Worm (Caenorhabditis elegans) whole organism, L1 larva: ENCODE data around the gene rcq-5.

Experiments used
- F16B12.6 ChIP-seq: fragments of 150-350 bp; optimal IDR thresholded peaks from 2 replicates; lab custom pipeline; 2014; ENCODE audit warnings: missing biosample characterization, missing genetic modification characterization
- alr-1 ChIP-seq: fragments of 200-800 bp; sonication (Bioruptor generic); optimal IDR thresholded peaks from 2 replicates; lab custom pipeline; 2018; ENCODE audit warnings: borderline replicate concordance, mild to moderate bottlenecking, missing genetic modification characterization, missing compliant biosample characterization
- aly-2 ChIP-seq: fragments of 150-350 bp; optimal IDR thresholded peaks from 2 replicates; lab custom pipeline; 2014; ENCODE audit warnings: missing biosample characterization, missing genetic modification characterization
- ceh-8 ChIP-seq: fragments of 200-800 bp; sonication (Bioruptor generic); optimal IDR thresholded peaks from 2 replicates; lab custom pipeline; 2018; ENCODE audit warnings: mild to moderate bottlenecking, missing genetic modification characterization, moderate library complexity, missing compliant biosample characterization
- ceh-82 ChIP-seq, 3 experiments: fragments of 150-350 bp in 1 of 3; sonication (generic microtip) in 2 of 3; optimal IDR thresholded peaks; 2 replicates each; lab custom pipeline; 2014 to 2017; ENCODE audit warnings: missing biosample characterization in 3 of 3, missing genetic modification characterization in 3 of 3
- ces-1 ChIP-seq: fragments of 150-350 bp; optimal IDR thresholded peaks from 2 replicates; lab custom pipeline; 2014; ENCODE audit warnings: missing biosample characterization, missing genetic modification reagents, missing genetic modification characterization
- dpl-1 ChIP-seq, 3 experiments: fragments of 150-350 bp in 2 of 3; sonication (generic microtip) in 1 of 3; optimal IDR thresholded peaks; 2 replicates each; lab custom pipeline; 2014 to 2017; ENCODE audit warnings: missing biosample characterization in 3 of 3, missing genetic modification characterization in 3 of 3, missing genetic modification reagents in 3 of 3
- efl-1 ChIP-seq, 4 experiments: fragments of 150-350 bp; optimal IDR thresholded peaks in 3 of 4; peaks in 1 of 4; 1 replicate in 1 of 4; 2 replicates in 3 of 4; lab custom pipeline; 2014; ENCODE audit warnings: missing biosample characterization in 2 of 4, missing genetic modification characterization in 2 of 4, missing genetic modification reagents in 2 of 4
- egl-13 ChIP-seq: sonication (generic microtip); optimal IDR thresholded peaks from 2 replicates; lab custom pipeline; 2016; ENCODE audit warnings: missing genotype, missing genetic modification reagents, missing genetic modification characterization, missing compliant biosample characterization
- egl-27 ChIP-seq, 2 experiments: fragments of 150-350 bp in 1 of 2; sonication (generic microtip); optimal IDR thresholded peaks; 3 replicates each; lab custom pipeline; 2017 to 2018; ENCODE audit warnings: missing biosample characterization in 2 of 2, missing genetic modification characterization in 2 of 2, missing genetic modification reagents in 2 of 2
- elt-2 ChIP-seq: sonication (generic microtip); optimal IDR thresholded peaks from 2 replicates; lab custom pipeline; 2016; ENCODE audit warnings: missing genetic modification characterization, mild to moderate bottlenecking, inconsistent platforms, missing compliant biosample characterization, missing genetic modification reagents
- fkh-10 ChIP-seq: sonication (generic microtip); optimal IDR thresholded peaks from 2 replicates; lab custom pipeline; 2017; ENCODE audit warnings: missing biosample characterization, missing genetic modification reagents, missing genetic modification characterization
- isw-1 ChIP-seq: fragments of 200-800 bp; sonication (Bioruptor generic); IDR thresholded peaks from 2 replicates; pipeline ENCODE4 v1.3.6; 2022; ENCODE audit warnings: missing genetic modification characterization, missing compliant biosample characterization
- jun-1 ChIP-seq: fragments of 150-350 bp; optimal IDR thresholded peaks from 2 replicates; lab custom pipeline; 2014; ENCODE audit warnings: missing biosample characterization, missing genetic modification reagents, missing genetic modification characterization
- lin-35 ChIP-seq, 2 experiments: fragments of 150-350 bp; optimal IDR thresholded peaks; 2 replicates each; lab custom pipeline; 2014; ENCODE audit warnings: missing biosample characterization in 2 of 2, missing genetic modification characterization in 2 of 2, missing genetic modification reagents in 2 of 2
- lin-39 ChIP-seq: fragments of 150-350 bp; optimal IDR thresholded peaks from 2 replicates; lab custom pipeline; 2014; ENCODE audit warnings: missing biosample characterization, missing genetic modification reagents, missing genetic modification characterization
- nhr-20 ChIP-seq: sonication (generic microtip); optimal IDR thresholded peaks from 2 replicates; lab custom pipeline; 2016; ENCODE audit warnings: mild to moderate bottlenecking, missing genetic modification characterization, missing compliant biosample characterization
- nhr-47 ChIP-seq: sonication (generic microtip); optimal IDR thresholded peaks from 2 replicates; lab custom pipeline; 2016; ENCODE audit warnings: mild to moderate bottlenecking, missing genetic modification characterization, moderate library complexity, missing compliant biosample characterization
- nhr-77 ChIP-seq: fragments of 150-350 bp; optimal IDR thresholded peaks from 2 replicates; lab custom pipeline; 2014; ENCODE audit warnings: missing biosample characterization, missing genetic modification characterization
- nhr-84 ChIP-seq: sonication (generic microtip); optimal IDR thresholded peaks from 2 replicates; lab custom pipeline; 2017; ENCODE audit warnings: missing biosample characterization, missing genetic modification characterization
- nhr-85 ChIP-seq: sonication (generic microtip); peaks from one replicate; lab custom pipeline; 2016; ENCODE audit warnings: missing genetic modification characterization, inconsistent platforms, missing compliant biosample characterization
- nhr-90 ChIP-seq: sonication (generic microtip); optimal IDR thresholded peaks from 2 replicates; lab custom pipeline; 2016; ENCODE audit warnings: mild to moderate bottlenecking, missing genetic modification characterization, missing compliant biosample characterization; ENCODE audit not compliant: poor library complexity
- pag-3 ChIP-seq: sonication (generic microtip); optimal IDR thresholded peaks from 2 replicates; lab custom pipeline; 2017; ENCODE audit warnings: missing genetic modification characterization, mild to moderate bottlenecking, missing compliant biosample characterization, antibody characterized with exemption, borderline replicate concordance; ENCODE audit not compliant: insufficient read depth
- snpc-4 ChIP-seq: fragments of 150-350 bp; optimal IDR thresholded peaks from 2 replicates; lab custom pipeline; 2014; ENCODE audit warnings: missing biosample characterization, missing genetic modification characterization
- snu-23 ChIP-seq: sonication (generic microtip); optimal IDR thresholded peaks from 2 replicates; lab custom pipeline; 2016; ENCODE audit warnings: missing genetic modification characterization, missing compliant biosample characterization
- sptf-1 ChIP-seq: fragments of 150-350 bp; optimal IDR thresholded peaks from 2 replicates; lab custom pipeline; 2014; ENCODE audit warnings: missing biosample characterization, missing genetic modification characterization
- unc-30 ChIP-seq: sonication (generic microtip); optimal IDR thresholded peaks from 2 replicates; lab custom pipeline; 2017; ENCODE audit warnings: missing biosample characterization, missing genetic modification characterization
- unc-86 ChIP-seq: sonication (generic microtip); optimal IDR thresholded peaks from 2 replicates; lab custom pipeline; 2016; ENCODE audit warnings: missing genetic modification characterization, missing compliant biosample characterization
- zip-4 ChIP-seq: fragments of 200-800 bp; sonication (Bioruptor generic); optimal IDR thresholded peaks from 2 replicates; lab custom pipeline; 2018; ENCODE audit warnings: mild to moderate bottlenecking, missing genetic modification characterization, moderate library complexity, missing compliant biosample characterization
- ztf-11 ChIP-seq, 2 experiments: sonication (generic microtip); optimal IDR thresholded peaks; 2 replicates each; lab custom pipeline; 2016 to 2017; ENCODE audit warnings: missing genetic modification characterization in 2 of 2, missing biosample characterization in 1 of 2, missing compliant biosample characterization in 1 of 2
- ztf-4 ChIP-seq: fragments of 150-350 bp; optimal IDR thresholded peaks from 2 replicates; lab custom pipeline; 2014; ENCODE audit warnings: missing biosample characterization, missing genetic modification characterization

Gene rcq-5

DNA sequence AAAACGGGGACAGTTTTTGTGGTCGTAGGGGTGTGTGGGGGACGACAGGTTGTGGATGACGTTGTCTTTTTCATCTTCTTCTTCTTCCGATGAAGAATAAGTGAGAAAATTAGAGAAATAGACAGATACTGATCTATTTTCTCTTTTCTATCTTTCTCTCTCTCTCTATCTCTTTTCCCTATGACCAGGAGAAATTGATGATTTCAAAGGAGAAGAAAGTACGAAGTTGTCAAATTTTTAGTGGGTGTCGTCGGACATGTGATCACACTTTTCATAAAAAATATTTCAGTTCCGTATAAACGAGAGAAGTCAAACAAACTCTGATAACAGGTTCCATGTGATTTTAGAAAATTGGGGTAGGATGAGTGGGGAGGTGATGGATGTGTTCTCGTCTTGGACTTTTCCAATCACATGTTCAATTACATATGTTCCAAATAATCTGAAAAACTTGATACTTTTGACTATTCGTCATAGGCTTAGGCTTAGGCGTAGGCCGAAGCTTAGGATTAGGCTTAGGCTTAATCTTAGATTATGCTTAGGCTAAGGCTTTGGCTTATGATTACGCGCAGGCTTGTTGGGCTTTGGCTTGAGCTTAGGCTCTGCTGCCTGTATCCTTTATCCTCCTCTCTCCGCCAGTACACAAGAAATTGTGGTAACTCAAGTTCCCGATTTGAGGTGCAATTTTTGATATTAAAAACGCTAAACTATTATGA lies 42.3 kb upstream of the rcq-5 start (continued):
- peak; percentile 30 for TF ChIP-seq jun-1 (tag; lab: Kevin White, UChicago)
- TF ChIP-seq, all 84 proteins: peak for 35

DNA sequence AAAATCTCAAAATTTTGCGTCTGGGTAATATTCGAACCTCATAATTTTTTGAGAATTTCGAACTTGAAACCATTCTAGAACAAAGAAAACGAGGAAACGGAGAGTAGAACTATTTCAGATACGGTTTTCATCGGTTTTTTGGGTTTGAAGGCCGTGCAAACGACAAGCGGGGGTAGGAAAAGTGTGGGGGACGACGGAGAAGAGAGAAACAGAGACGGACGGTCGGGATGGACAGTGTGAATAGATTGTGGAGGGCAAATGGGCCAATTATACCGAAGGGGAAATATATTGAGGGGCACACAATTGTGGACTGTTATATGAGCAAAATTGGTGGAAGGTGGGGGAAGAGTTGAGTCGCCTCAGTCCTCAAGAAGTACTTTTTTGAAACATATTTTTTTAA lies 41.0 kb upstream of the rcq-5 start:
- TF ChIP-seq efl-1 (optimal IDR thresholded peaks at IDR 0.05; lab: Kevin White, UChicago) = no peak
- TF ChIP-seq efl-1 (GFP tag; optimal IDR thresholded peaks at IDR 0.05 in 1 of 2; lab: Kevin White, UChicago) = peak in 1 of 2 experiments; percentile 90
- peak; percentile 42 for TF ChIP-seq nhr-85
- TF ChIP-seq nhr-20 (tag; lab: Kevin White, UChicago) = peak; percentile 15
- TF ChIP-seq ces-1 (GFP tag; lab: Kevin White, UChicago) = no peak
- TF ChIP-seq, all 84 proteins: peak for 3

DNA sequence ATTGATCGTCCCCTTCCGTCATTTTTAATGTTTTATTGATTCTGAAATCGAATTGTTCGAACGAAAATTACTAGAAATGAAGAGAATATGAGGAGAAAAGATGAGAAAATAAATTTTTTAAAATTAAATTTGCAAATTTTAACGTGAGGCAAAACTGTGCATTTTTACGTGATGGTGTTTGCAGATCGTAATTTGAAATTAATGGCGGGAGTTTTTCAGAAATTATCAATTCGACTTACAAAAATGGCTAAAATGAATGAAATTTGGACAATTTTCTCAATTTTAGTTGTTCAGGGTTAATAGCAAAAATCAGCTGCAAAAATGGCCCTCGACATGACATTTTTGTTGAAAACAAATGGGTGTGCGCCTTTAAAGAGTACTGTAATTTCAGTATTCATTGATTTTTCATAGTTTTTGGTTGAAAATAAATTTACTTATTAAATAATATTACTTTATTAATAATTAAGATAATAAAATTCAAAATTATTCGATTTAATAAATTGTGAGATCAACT lies 40.4 kb upstream of the rcq-5 start, which contains the start of gene rei-1:
rei-1 (minus strand) TSS at position 84 of the 514 bp plus-strand sequence.
- TF ChIP-seq dpl-1 (GFP tag; optimal IDR thresholded peaks at IDR 0.05; lab: Kevin White, UChicago) (peak in 1 of 3 experiments; percentile 5), efl-1 (optimal IDR thresholded peaks at IDR 0.05; lab: Kevin White, UChicago) (peak in 1 of 2 experiments; percentile 35), efl-1 (GFP tag; optimal IDR thresholded peaks at IDR 0.05 in 1 of 2; lab: Kevin White, UChicago) (peak; percentile 2 to 71), unc-86 (tag; lab: Kevin White, UChicago) (no peak)

DNA sequence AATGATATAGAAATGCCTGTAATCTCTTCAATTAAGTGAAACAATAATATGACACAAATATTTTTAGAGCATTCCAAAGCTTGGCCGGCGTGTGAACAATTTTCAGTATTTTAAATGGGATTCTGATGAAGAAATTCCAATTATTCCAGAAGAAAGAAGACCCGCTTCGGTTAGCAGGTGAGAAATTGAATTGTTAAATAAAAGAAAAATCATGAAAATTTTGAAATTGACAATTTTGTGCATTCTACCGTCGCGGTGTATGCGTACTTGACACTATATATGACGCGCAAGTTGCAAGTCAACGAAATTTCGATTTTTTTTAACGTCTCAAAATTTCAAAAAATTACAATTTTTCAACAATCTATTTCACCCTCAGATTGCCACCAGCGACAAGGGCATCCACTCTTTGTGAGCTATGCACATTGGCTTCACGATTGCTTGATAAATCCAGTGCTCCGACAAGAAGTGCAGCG lies 38.6 kb upstream of the rcq-5 start:
- no peak for TF ChIP-seq elt-2 (tag; lab: Kevin White, UChicago)
- TF ChIP-seq ceh-82 (tag; optimal IDR thresholded peaks at IDR 0.05; lab: Kevin White, UChicago) = no peak
- no peak for TF ChIP-seq nhr-90
- no peak for TF ChIP-seq ceh-8 (GFP tag; lab: Kevin White, UChicago)
- peak; percentile 72 for TF ChIP-seq nhr-85
- TF ChIP-seq efl-1 (optimal IDR thresholded peaks at IDR 0.05; lab: Kevin White, UChicago) = peak in 1 of 2 experiments; percentile 44
- peak in 1 of 2 experiments; percentile 47 for TF ChIP-seq efl-1 (GFP tag; optimal IDR thresholded peaks at IDR 0.05 in 1 of 2; lab: Kevin White, UChicago)
- TF ChIP-seq unc-86 (tag; lab: Kevin White, UChicago) = no peak
- TF ChIP-seq snu-23 (GFP tag; lab: Kevin White, UChicago) = peak; percentile 22
- peak; percentile 4 for TF ChIP-seq ztf-4
- TF ChIP-seq pag-3 = no peak
- no peak for TF ChIP-seq nhr-20 (tag; lab: Kevin White, UChicago)
- no peak for TF ChIP-seq alr-1 (tag; lab: Kevin White, UChicago)
- TF ChIP-seq lin-39 = no peak
- TF ChIP-seq aly-2 (tag; lab: Kevin White, UChicago) = no peak
- peak; percentile 55 for TF ChIP-seq F16B12.6 (tag; lab: Kevin White, UChicago)
- TF ChIP-seq nhr-47 (tag; lab: Kevin White, UChicago) = peak; percentile 6
- no peak for TF ChIP-seq unc-30 (tag; lab: Kevin White, UChicago)
- TF ChIP-seq zip-4 (GFP tag; lab: Kevin White, UChicago) = no peak
- no peak for TF ChIP-seq fkh-10 (GFP tag; lab: Kevin White, UChicago)
- no peak for TF ChIP-seq sptf-1 (tag; lab: Kevin White, UChicago)
- TF ChIP-seq egl-13 (tag; lab: Kevin White, UChicago) = no peak
- TF ChIP-seq nhr-77 = no peak
- no peak for TF ChIP-seq isw-1 (GFP tag; lab: Robert Waterston, UW)
- TF ChIP-seq snpc-4 = no peak
- TF ChIP-seq egl-27 (tag; optimal IDR thresholded peaks at IDR 0.05; lab: Kevin White, UChicago) = no peak
- no peak for TF ChIP-seq ztf-11 (tag; optimal IDR thresholded peaks at IDR 0.05; lab: Kevin White, UChicago)
- TF ChIP-seq lin-35 (GFP tag; optimal IDR thresholded peaks at IDR 0.05; lab: Kevin White, UChicago) = peak in 1 of 2 experiments; percentile 22
- TF ChIP-seq nhr-84 = no peak
